Fruit fly (Drosophila melanogaster) S2 (cell line): Measurements from ENCODE around the gene Jasper.

ENCODE experiments used
- CG8478 ChIP-seq: fragments of >200 bp; optimal IDR thresholded peaks from 2 replicates; lab custom pipeline; 2018
- CTCF ChIP-seq, 2 experiments: fragments of >200 bp; optimal IDR thresholded peaks; 2 replicates each; lab custom pipeline; 2018

DNA sequence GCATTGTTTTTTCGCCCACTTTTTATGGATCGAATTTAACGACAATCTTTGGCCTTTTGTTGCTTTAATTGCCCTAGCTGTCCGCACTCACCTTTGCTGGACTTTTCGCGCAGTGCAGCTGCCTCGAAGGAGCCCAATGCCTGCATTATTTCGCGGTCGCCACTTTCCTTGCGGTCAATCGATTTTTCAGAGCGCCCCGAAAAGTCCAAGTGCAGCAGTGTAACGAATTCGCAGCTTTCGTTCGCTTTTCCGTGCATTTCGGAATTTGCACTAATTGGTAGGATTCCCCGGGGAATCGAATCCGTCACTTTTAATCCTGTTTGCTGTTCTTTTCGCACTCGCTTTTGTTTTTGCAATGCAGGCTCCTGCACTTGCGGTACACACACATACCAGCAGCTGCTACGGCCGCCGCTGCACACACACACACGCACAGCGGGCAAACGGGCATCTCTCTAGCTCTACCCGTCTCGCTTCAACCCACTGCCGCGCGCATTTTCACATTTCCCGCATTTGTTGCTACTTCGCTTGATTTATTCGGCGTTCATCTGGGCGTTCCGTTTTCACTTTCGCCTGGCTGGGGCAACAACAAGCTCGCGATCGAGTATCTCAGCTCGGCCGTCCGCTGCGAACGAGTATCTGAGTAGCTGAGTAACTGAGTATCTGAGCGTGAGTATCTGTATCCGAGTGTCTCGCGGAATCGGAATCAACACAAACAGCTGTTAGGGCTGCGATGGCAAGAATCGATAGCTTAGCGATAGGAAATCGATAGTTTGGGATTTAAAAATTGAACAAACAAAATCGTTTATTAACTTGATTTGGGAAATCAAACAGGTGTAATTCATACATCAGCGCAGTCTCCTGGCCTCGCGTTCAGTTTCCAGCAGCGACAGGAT, 30.5 kb upstream of the Jasper start, which contains the start of gene Mgat2:
- no peak for TF ChIP-seq CG8478 (lab: Kevin White, UChicago)
- TF ChIP-seq CTCF (optimal IDR thresholded peaks at IDR 0.05; lab: Kevin White, UChicago), result no peak
